Fruit fly (Drosophila melanogaster) whole organism: ENCODE results near the gene Nf-YA.

ENCODE experiments used
- Dll ChIP-seq: fragments of >200 bp; optimal IDR thresholded peaks from 2 replicates; lab custom pipeline; 2017
- EcR ChIP-seq, 2 experiments: fragments of >200 bp; optimal IDR thresholded peaks; 2 replicates each; lab custom pipeline; 2017; ENCODE audit warnings: missing biosample characterization in 2 of 2, missing genetic modification characterization in 2 of 2, missing genetic modification reagents in 2 of 2
- pan ChIP-seq: fragments of >200 bp; optimal IDR thresholded peaks from 2 replicates; lab custom pipeline; 2017
- usp ChIP-seq: fragments of >200 bp; optimal IDR thresholded peaks from 2 replicates; lab custom pipeline; 2017; ENCODE audit warnings: missing biosample characterization, missing genetic modification characterization, mixed read lengths

DNA sequence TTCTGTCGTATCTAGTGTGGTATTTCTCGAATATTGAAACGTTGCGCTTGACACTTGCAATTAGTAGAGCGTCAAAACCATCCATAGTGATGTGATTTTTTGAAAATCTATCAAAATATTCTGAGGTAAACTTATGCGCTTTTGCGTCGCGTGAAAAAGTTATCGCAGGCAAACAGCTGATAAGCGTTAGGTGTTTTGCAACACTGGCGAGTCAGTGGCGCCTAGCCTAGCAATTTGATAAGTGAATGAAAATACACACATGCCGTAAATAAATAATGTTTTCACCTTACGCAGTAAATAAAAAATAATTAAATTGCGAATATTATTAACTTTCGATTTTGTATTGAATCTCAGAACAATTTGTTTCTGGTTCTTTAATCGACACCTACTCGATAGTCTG lies 6.8 kb downstream of the Nf-YA start, which contains the start of gene CG42526:
- TF ChIP-seq Dll (lab: Kevin White, UChicago): no peak
- TF ChIP-seq usp (GFP tag; lab: Kevin White, UChicago): no peak
- TF ChIP-seq EcR (GFP tag; optimal IDR thresholded peaks at IDR 0.05; lab: Kevin White, UChicago): no peak
- no peak for TF ChIP-seq pan (lab: Kevin White, UChicago)
